Worm (Caenorhabditis elegans): Measurements from ENCODE around the gene T10B10.8.

T10B10.8 gene

ce11 chrX:15200720-15201119 is 34.7 kb upstream of the T10B10.8 start (continued):
- TF ChIP-seq sptf-2 (GFP tag; optimal IDR thresholded peaks at IDR 0.05) (no peak), F39B2.1 (GFP tag; IDR thresholded peaks at IDR 0.05) (no peak), rec-8 (tag; optimal IDR thresholded peaks at IDR 0.05) (peak; percentile 86 to 88), gei-17 (GFP tag; optimal IDR thresholded peaks at IDR 0.05) (peak; percentile 78), K12H6.12 (tag; optimal IDR thresholded peaks at IDR 0.05) (peak; percentile 34), T07F8.4 (tag; optimal IDR thresholded peaks at IDR 0.05) (peak; percentile 79), dpl-1 (GFP tag; optimal IDR thresholded peaks at IDR 0.05) (peak; percentile 22), B0019.2 (GFP tag; conservative IDR thresholded peaks at IDR 0.05) (no peak), zim-3 (tag; optimal IDR thresholded peaks at IDR 0.05) (peak; percentile 83), ztf-28 (GFP tag; IDR thresholded peaks at IDR 0.05) (peak; percentile 81), him-1 (tag; optimal IDR thresholded peaks at IDR 0.05) (peak; percentile 98), F57C9.4 (tag; optimal IDR thresholded peaks at IDR 0.05) (no peak), aptf-2 (GFP tag; conservative IDR thresholded peaks at IDR 0.05) (peak; percentile 71), Y95B8A.8 (GFP tag; IDR thresholded peaks at IDR 0.05) (peak; percentile 76), nhr-90 (tag; optimal IDR thresholded peaks at IDR 0.05) (peak; percentile 89), F22D6.2 (tag; optimal IDR thresholded peaks at IDR 0.05) (peak; percentile 53), Y53F4B.3 (GFP tag; IDR thresholded peaks at IDR 0.05) (peak; percentile 66; the same call in 1 of the 2 replicates), ztf-26 (tag; optimal IDR thresholded peaks at IDR 0.05) (peak; percentile 71), ztf-6 (GFP tag; IDR thresholded peaks at IDR 0.05) (peak; percentile 63; the same call in 1 of the 2 replicates), ceh-79 (tag; optimal IDR thresholded peaks at IDR 0.05) (no peak), lin-54 (GFP tag; optimal IDR thresholded peaks at IDR 0.05) (peak; percentile 59), K11D2.4 (GFP tag; IDR thresholded peaks at IDR 0.05) (peak; percentile 85), mcd-1 (GFP tag; IDR thresholded peaks at IDR 0.05) (peak; percentile 78), Y79H2A.3 (GFP tag; conservative IDR thresholded peaks at IDR 0.05) (0 out of 2 replicates have a peak, but pooled peaks have one; percentile 52), T26A5.8 (tag; optimal IDR thresholded peaks at IDR 0.05) (peak; percentile 21), ztf-22 (GFP tag; optimal IDR thresholded peaks at IDR 0.05) (peak; percentile 19), Y67H2A.10 (GFP tag; conservative IDR thresholded peaks at IDR 0.05) (0 out of 2 replicates have a peak, but pooled peaks have one; percentile 15), ztf-3 (GFP tag; optimal IDR thresholded peaks at IDR 0.05) (peak; percentile 22), nfya-1 (tag; optimal IDR thresholded peaks at IDR 0.05; ENCODE audit: borderline replicate concordance, insufficient read depth) (no peak), F23B12.7 (tag; optimal IDR thresholded peaks at IDR 0.05; ENCODE audit: insufficient read depth) (peak; percentile 93), sea-2 (GFP tag; IDR thresholded peaks at IDR 0.05) (no peak), chd-7 (tag; optimal IDR thresholded peaks at IDR 0.05) (peak; percentile 87), tlf-1 (GFP tag; optimal IDR thresholded peaks at IDR 0.05) (peak; percentile 21), D2030.7 (GFP tag; IDR thresholded peaks at IDR 0.05) (peak; percentile 85), bed-2 (GFP tag; IDR thresholded peaks at IDR 0.05) (peak; percentile 69; the same call in 1 of the 2 replicates), aptf-3 (GFP tag; IDR thresholded peaks at IDR 0.05) (peak; percentile 92), ceh-27 (GFP tag; optimal IDR thresholded peaks at IDR 0.05) (peak; percentile 65), cebp-2 (GFP tag; IDR thresholded peaks at IDR 0.05) (peak; percentile 79; the same call in 1 of the 2 replicates), ceh-100 (GFP tag; IDR thresholded peaks at IDR 0.05) (peak; percentile 67), C06A6.2 (GFP tag; conservative IDR thresholded peaks at IDR 0.05) (peak; percentile 70), F49E8.2 (tag; optimal IDR thresholded peaks at IDR 0.05; ENCODE audit: insufficient read depth) (no peak), nhr-80 (tag; optimal IDR thresholded peaks at IDR 0.05) (peak; percentile 42), B0035.1 (tag; optimal IDR thresholded peaks at IDR 0.05) (peak; percentile 9), lin-35 (GFP tag; optimal IDR thresholded peaks at IDR 0.05) (peak in 1 of 3 experiments; percentile 68), die-1 (tag; optimal IDR thresholded peaks at IDR 0.05) (peak; percentile 94), dpff-1 (tag; optimal IDR thresholded peaks at IDR 0.05) (no peak), hlh-26 (GFP tag; conservative IDR thresholded peaks at IDR 0.05) (no peak), pbrm-1 (GFP tag; IDR thresholded peaks at IDR 0.05) (peak; percentile 90; the same call in 1 of the 2 replicates)
